Fruit fly (Drosophila melanogaster) whole organism, embryonic: ENCODE measurements around the gene Gr93a.

Experiments
- CG10267 ChIP-seq: fragments of 200-800 bp; sonication (Bioruptor generic); optimal IDR thresholded peaks from 2 replicates; lab custom pipeline; 2018; ENCODE audit warnings: missing biosample characterization, mild to moderate bottlenecking, missing genetic modification characterization, moderate library complexity
- CG10366 ChIP-seq: fragments of 200-800 bp; sonication (Bioruptor generic); IDR thresholded peaks from 2 replicates; pipeline ENCODE4 v1.3.6; 2022; ENCODE audit warnings: missing biosample characterization, missing genetic modification characterization
- CG10543 ChIP-seq: fragments of 200-800 bp; sonication (Bioruptor generic); optimal IDR thresholded peaks from 3 replicates; lab custom pipeline; 2017; ENCODE audit warnings: missing biosample characterization, mild to moderate bottlenecking, missing genetic modification characterization, moderate library complexity
- CG12744 ChIP-seq: fragments of 200-800 bp; sonication (Bioruptor generic); optimal IDR thresholded peaks from 2 replicates; lab custom pipeline; 2016; ENCODE audit warnings: missing biosample characterization, missing genetic modification characterization
- CG13894 ChIP-seq: fragments of 200-800 bp; sonication (Bioruptor generic); optimal IDR thresholded peaks from 3 replicates; lab custom pipeline; 2018; ENCODE audit warnings: missing biosample characterization, mild to moderate bottlenecking, missing genetic modification characterization, moderate library complexity
- CG15696 ChIP-seq: fragments of 200-800 bp; sonication (Bioruptor generic); optimal IDR thresholded peaks from 2 replicates; lab custom pipeline; 2019; ENCODE audit warnings: missing biosample characterization, mild to moderate bottlenecking, missing genetic modification characterization, moderate library complexity
- CG2202 ChIP-seq: fragments of 200-800 bp; sonication (Bioruptor generic); optimal IDR thresholded peaks from 2 replicates; lab custom pipeline; 2018; ENCODE audit warnings: missing biosample characterization, mild to moderate bottlenecking, missing genetic modification characterization
- CG30020 ChIP-seq: fragments of 200-800 bp; optimal IDR thresholded peaks from 2 replicates; lab custom pipeline; 2019; ENCODE audit warnings: missing biosample characterization, mild to moderate bottlenecking, missing genetic modification characterization, moderate library complexity
- CG3065 ChIP-seq: fragments of 200-800 bp; sonication (Bioruptor generic); optimal IDR thresholded peaks from 2 replicates; lab custom pipeline; 2016; ENCODE audit warnings: missing biosample characterization, missing genetic modification characterization
- CG32772 ChIP-seq: fragments of 200-800 bp; sonication (Bioruptor generic); IDR thresholded peaks from 2 replicates; pipeline ENCODE4 v1.3.6; 2022; ENCODE audit warnings: missing biosample characterization, missing genetic modification characterization
- CG34224 ChIP-seq: fragments of 200-800 bp; sonication (Bioruptor generic); IDR thresholded peaks from 3 replicates; pipeline ENCODE4 v1.3.6; 2022; ENCODE audit warnings: missing biosample characterization, missing genetic modification characterization; ENCODE audit not compliant: partially characterized antibody
- CG34422 ChIP-seq: fragments of 200-800 bp; sonication (Bioruptor generic); IDR thresholded peaks from 3 replicates; pipeline ENCODE4 v1.3.6; 2022; ENCODE audit warnings: missing biosample characterization, missing genetic modification characterization
- CG42726 ChIP-seq: fragments of 200-800 bp; sonication (Bioruptor generic); IDR thresholded peaks from 2 replicates; pipeline ENCODE4 v1.3.6; 2022; ENCODE audit warnings: missing biosample characterization, missing genetic modification characterization; ENCODE audit not compliant: partially characterized antibody
- CG4854 ChIP-seq: fragments of 200-800 bp; sonication (Bioruptor generic); optimal IDR thresholded peaks from 2 replicates; lab custom pipeline; 2016; ENCODE audit warnings: missing biosample characterization, missing genetic modification characterization, inconsistent platforms
- CG6854 ChIP-seq: fragments of 200-800 bp; sonication (Bioruptor generic); optimal IDR thresholded peaks from 3 replicates; lab custom pipeline; 2017; ENCODE audit warnings: missing biosample characterization, mild to moderate bottlenecking, missing genetic modification characterization
- CG7786 ChIP-seq: fragments of 200-800 bp; sonication (Bioruptor generic); optimal IDR thresholded peaks from 2 replicates; lab custom pipeline; 2016; ENCODE audit warnings: missing biosample characterization, missing genetic modification characterization
- CG8281 ChIP-seq: fragments of 200-800 bp; sonication (Bioruptor generic); optimal IDR thresholded peaks from 2 replicates; lab custom pipeline; 2018; ENCODE audit warnings: missing biosample characterization, mild to moderate bottlenecking, missing genetic modification characterization, moderate library complexity
- CG8765 ChIP-seq: fragments of 200-800 bp; sonication (Bioruptor generic); IDR thresholded peaks from 2 replicates; pipeline ENCODE4 v1.3.6; 2022; ENCODE audit warnings: missing biosample characterization, missing genetic modification characterization
- CG9727 ChIP-seq: fragments of 200-800 bp; sonication (Bioruptor generic); optimal IDR thresholded peaks from 3 replicates; lab custom pipeline; 2017; ENCODE audit warnings: missing biosample characterization, mild to moderate bottlenecking, missing genetic modification characterization
- Dip2 ChIP-seq: fragments of 200-800 bp; sonication (Bioruptor generic); IDR thresholded peaks from 2 replicates; pipeline ENCODE4 v1.3.6; 2022; ENCODE audit warnings: missing biosample characterization, missing genetic modification characterization
- Doc2 ChIP-seq: fragments of 200-800 bp; sonication (Bioruptor generic); IDR thresholded peaks from 2 replicates; pipeline ENCODE4 v1.3.6; 2022; ENCODE audit warnings: missing biosample characterization, missing genetic modification characterization
- Elba2 ChIP-seq: fragments of 200-800 bp; sonication (Bioruptor generic); optimal IDR thresholded peaks from 3 replicates; lab custom pipeline; 2016; ENCODE audit warnings: missing biosample characterization, missing genetic modification characterization
- GATAe ChIP-seq: fragments of 200-800 bp; sonication (Bioruptor generic); conservative IDR thresholded peaks from 2 replicates; pipeline ENCODE4 v1.3.6; 2022; ENCODE audit warnings: missing biosample characterization, missing genetic modification characterization
- HHEX ChIP-seq: fragments of 200-800 bp; sonication (Bioruptor generic); optimal IDR thresholded peaks from 3 replicates; lab custom pipeline; 2017; ENCODE audit warnings: missing biosample characterization, mild to moderate bottlenecking, missing genetic modification characterization, missing genetic modification reagents
- HLHmδ ChIP-seq: fragments of 200-800 bp; sonication (Bioruptor generic); optimal IDR thresholded peaks from 2 replicates; lab custom pipeline; 2018; ENCODE audit warnings: missing biosample characterization, mild to moderate bottlenecking, missing genetic modification characterization, moderate library complexity
- Mad ChIP-seq: fragments of 200-800 bp; sonication (Bioruptor generic); optimal IDR thresholded peaks from 2 replicates; lab custom pipeline; 2016; ENCODE audit warnings: missing biosample characterization, missing genetic modification characterization
- Myb ChIP-seq: fragments of 200-800 bp; sonication (Bioruptor generic); optimal IDR thresholded peaks from 2 replicates; lab custom pipeline; 2016; ENCODE audit warnings: missing biosample characterization, missing genetic modification characterization
- NC2β ChIP-seq: fragments of 200-800 bp; sonication (Bioruptor generic); optimal IDR thresholded peaks from 2 replicates; lab custom pipeline; 2016; ENCODE audit warnings: missing biosample characterization, missing genetic modification characterization
- Usf ChIP-seq: fragments of 200-800 bp; sonication (Bioruptor generic); optimal IDR thresholded peaks from 2 replicates; lab custom pipeline; 2017; ENCODE audit warnings: missing genotype, missing biosample characterization, missing genetic modification characterization
- Xbp1 ChIP-seq: fragments of 200-800 bp; sonication (Bioruptor generic); optimal IDR thresholded peaks from 3 replicates; lab custom pipeline; 2016; ENCODE audit warnings: missing biosample characterization, mild to moderate bottlenecking, missing genetic modification characterization
- ara ChIP-seq: fragments of 200-800 bp; sonication (Bioruptor generic); IDR thresholded peaks from 2 replicates; pipeline ENCODE4 v1.3.6; 2022; ENCODE audit warnings: missing biosample characterization, missing genetic modification characterization
- chif ChIP-seq, 2 experiments: fragments of 200-800 bp; sonication (Bioruptor generic); optimal IDR thresholded peaks; 3 replicates each; lab custom pipeline; 2016; ENCODE audit warnings: missing biosample characterization in 2 of 2, missing genetic modification characterization in 2 of 2
- crol ChIP-seq: fragments of 200-800 bp; sonication (Bioruptor generic); IDR thresholded peaks from 2 replicates; pipeline ENCODE4 v1.3.6; 2022; ENCODE audit warnings: missing biosample characterization, missing genetic modification characterization
- dmrt99B ChIP-seq: fragments of 200-800 bp; sonication (Bioruptor generic); optimal IDR thresholded peaks from 2 replicates; lab custom pipeline; 2018; ENCODE audit warnings: missing biosample characterization, mild to moderate bottlenecking, missing genetic modification characterization, moderate library complexity
- ems ChIP-seq: fragments of 200-800 bp; sonication (Bioruptor generic); optimal IDR thresholded peaks from 3 replicates; lab custom pipeline; 2016; ENCODE audit warnings: missing biosample characterization, missing genetic modification characterization
- ewg ChIP-seq: fragments of 200-800 bp; sonication (Bioruptor generic); optimal IDR thresholded peaks from 3 replicates; lab custom pipeline; 2017; ENCODE audit warnings: mild to moderate bottlenecking, missing biosample characterization, missing genetic modification reagents, missing genetic modification characterization
- gsb ChIP-seq: fragments of 200-800 bp; sonication (Bioruptor generic); IDR thresholded peaks from 2 replicates; pipeline ENCODE4 v1.3.6; 2022; ENCODE audit warnings: missing biosample characterization, missing genetic modification characterization
- gsb-n ChIP-seq: fragments of 200-800 bp; sonication (Bioruptor generic); optimal IDR thresholded peaks from 3 replicates; lab custom pipeline; 2018; ENCODE audit warnings: missing biosample characterization, mild to moderate bottlenecking, missing genetic modification characterization
- hth ChIP-seq: fragments of >200 bp; optimal IDR thresholded peaks from 2 replicates; lab custom pipeline; 2017; ENCODE audit warnings: inconsistent platforms
- knrl ChIP-seq: fragments of 200-800 bp; sonication (Bioruptor generic); IDR thresholded peaks from 3 replicates; pipeline ENCODE4 v1.3.6; 2022; ENCODE audit warnings: missing biosample characterization, missing genetic modification characterization; ENCODE audit not compliant: partially characterized antibody
- luna ChIP-seq: fragments of 200-800 bp; sonication (Bioruptor generic); optimal IDR thresholded peaks from 2 replicates; lab custom pipeline; 2016; ENCODE audit warnings: missing biosample characterization, missing genetic modification characterization
- oc ChIP-seq: fragments of 200-800 bp; sonication (Bioruptor generic); optimal IDR thresholded peaks from 2 replicates; lab custom pipeline; 2018; ENCODE audit warnings: missing biosample characterization, mild to moderate bottlenecking, missing genetic modification characterization, moderate library complexity
- pho ChIP-seq: fragments of 200-800 bp; sonication (Bioruptor generic); optimal IDR thresholded peaks from 2 replicates; lab custom pipeline; 2016; ENCODE audit warnings: missing biosample characterization, missing genetic modification characterization
- phol ChIP-seq: fragments of 200-800 bp; sonication (Bioruptor generic); optimal IDR thresholded peaks from 3 replicates; lab custom pipeline; 2018; ENCODE audit warnings: missing biosample characterization, mild to moderate bottlenecking, missing genetic modification characterization, moderate library complexity
- ranshi ChIP-seq: fragments of 200-800 bp; sonication (Bioruptor generic); IDR thresholded peaks from 2 replicates; pipeline ENCODE4 v1.3.6; 2022; ENCODE audit warnings: missing biosample characterization, missing genetic modification characterization
- scrt ChIP-seq: fragments of 200-800 bp; sonication (Bioruptor generic); optimal IDR thresholded peaks from 2 replicates; lab custom pipeline; 2018; ENCODE audit warnings: missing biosample characterization, mild to moderate bottlenecking, missing genetic modification characterization, moderate library complexity
- sqz ChIP-seq: fragments of 200-800 bp; sonication (Bioruptor generic); optimal IDR thresholded peaks from 3 replicates; lab custom pipeline; 2018; ENCODE audit warnings: missing biosample characterization, mild to moderate bottlenecking, missing genetic modification characterization
- stc ChIP-seq: fragments of 200-800 bp; sonication (Bioruptor generic); IDR thresholded peaks from 2 replicates; pipeline ENCODE4 v1.3.6; 2022; ENCODE audit warnings: missing biosample characterization, missing genetic modification characterization
- stwl ChIP-seq: fragments of 200-800 bp; sonication (Bioruptor generic); optimal IDR thresholded peaks from 3 replicates; lab custom pipeline; 2018; ENCODE audit warnings: missing biosample characterization, mild to moderate bottlenecking, missing genetic modification characterization, moderate library complexity
- vnd ChIP-seq: fragments of 200-800 bp; sonication (Bioruptor generic); IDR thresholded peaks from 3 replicates; pipeline ENCODE4 v1.3.6; 2022; ENCODE audit warnings: missing biosample characterization, missing genetic modification characterization; ENCODE audit not compliant: partially characterized antibody

Gene Gr93a

dm6 chr3R:21862137-21862850 is 30.0 kb downstream of the Gr93a start (continued):
- TF ChIP-seq Xbp1 (GFP tag; lab: Kevin White, UChicago), result peak; percentile 81
- peak; percentile 53 for TF ChIP-seq CG4854 (GFP tag; lab: Kevin White, UChicago)
- TF ChIP-seq Myb, result no peak
- peak in 1 of 2 experiments; percentile 81 for TF ChIP-seq chif (GFP tag; optimal IDR thresholded peaks at IDR 0.05; lab: Kevin White, UChicago)
- TF ChIP-seq CG13894, result no peak
- TF ChIP-seq CG10267 (tag; lab: Kevin White, UChicago), result peak; percentile 56
- TF ChIP-seq Dip2, result no peak
- no peak for TF ChIP-seq crol (GFP tag; lab: Robert Waterston, UW)
- TF ChIP-seq ems (GFP tag; lab: Kevin White, UChicago), result no peak
- TF ChIP-seq ara (GFP tag; lab: Robert Waterston, UW), result peak; percentile 90
- peak; percentile 64 for TF ChIP-seq CG9727
- peak; percentile 7 for TF ChIP-seq Usf (GFP tag; lab: Kevin White, UChicago)
- TF ChIP-seq CG34224 (GFP tag; lab: Robert Waterston, UW), result no peak
- peak; percentile 69 for TF ChIP-seq CG30020
- peak; percentile 87 for TF ChIP-seq oc (tag; lab: Kevin White, UChicago)
- TF ChIP-seq CG8765, result no peak
- peak; percentile 74 for TF ChIP-seq CG34422 (GFP tag; lab: Robert Waterston, UW)
- TF ChIP-seq hth (lab: Kevin White, UChicago), result no peak
- TF ChIP-seq CG10366, result peak; percentile 76
- TF ChIP-seq CG12744 (GFP tag; lab: Kevin White, UChicago), result no peak
- TF ChIP-seq NC2β (GFP tag; lab: Kevin White, UChicago), result peak; percentile 52
- peak; percentile 85 for TF ChIP-seq phol
- no peak for TF ChIP-seq gsb
- TF ChIP-seq scrt (GFP tag; lab: Kevin White, UChicago), result peak; percentile 25
- TF ChIP-seq CG6854, result no peak
- TF ChIP-seq gsb-n (tag; lab: Kevin White, UChicago), result peak; percentile 94
- peak; percentile 86 for TF ChIP-seq ewg (GFP tag; lab: Kevin White, UChicago)
- no peak for TF ChIP-seq CG8281 (tag; lab: Kevin White, UChicago)
- TF ChIP-seq CG3065 (GFP tag; lab: Kevin White, UChicago), result peak; percentile 16
- peak; percentile 31 for TF ChIP-seq Mad (GFP tag; lab: Kevin White, UChicago)
- TF ChIP-seq CG32772 (GFP tag; lab: Robert Waterston, UW), result peak; percentile 73
- no peak for TF ChIP-seq HLHmδ (GFP tag; lab: Kevin White, UChicago)
- peak; percentile 83 for TF ChIP-seq CG2202 (tag; lab: Kevin White, UChicago)
- peak; percentile 49 for TF ChIP-seq sqz (GFP tag; lab: Kevin White, UChicago)
- no peak for TF ChIP-seq CG10543 (GFP tag; lab: Kevin White, UChicago)
- no peak for TF ChIP-seq Elba2 (GFP tag; lab: Kevin White, UChicago)
- no peak for TF ChIP-seq CG7786 (GFP tag; lab: Kevin White, UChicago)
- TF ChIP-seq knrl, result no peak
- TF ChIP-seq pho (GFP tag; lab: Kevin White, UChicago), result no peak
- no peak for TF ChIP-seq Doc2
- TF ChIP-seq CG42726 (GFP tag; lab: Robert Waterston, UW), result no peak
- TF ChIP-seq luna (GFP tag; lab: Kevin White, UChicago), result no peak
- peak; percentile 82 for TF ChIP-seq stc (GFP tag; lab: Robert Waterston, UW)
- peak; percentile 58 for TF ChIP-seq ranshi
- TF ChIP-seq HHEX (GFP tag; lab: Kevin White, UChicago), result peak; percentile 69
- no peak for TF ChIP-seq CG15696 (tag; lab: Kevin White, UChicago)
- TF ChIP-seq GATAe (GFP tag; lab: Robert Waterston, UW), result no peak
- TF ChIP-seq vnd (GFP tag; lab: Robert Waterston, UW), result no peak
- TF ChIP-seq stwl (tag; lab: Kevin White, UChicago), result no peak
- peak; percentile 87 for TF ChIP-seq dmrt99B
